Worm (Caenorhabditis elegans): ENCODE results near the gene F21C10.3.

F21C10.3 gene

ce11 chrV:9094976-9095375 lies 32.9 kb upstream of the F21C10.3 start:
- TF ChIP-seq skn-1 (tag; optimal IDR thresholded peaks at IDR 0.05) (peak; percentile 20), lin-15B (tag; optimal IDR thresholded peaks at IDR 0.05) (no peak), unc-86 (tag; optimal IDR thresholded peaks at IDR 0.05) (no peak), nhr-19 (GFP tag; conservative IDR thresholded peaks at IDR 0.05) (peak; percentile 80), lin-35 (GFP tag; optimal IDR thresholded peaks at IDR 0.05) (peak in 1 of 2 experiments; percentile 14)

- TF ChIP-seq elt-3 (tag; optimal IDR thresholded peaks at IDR 0.05) = peak in 3 of 6 experiments; percentile 59 to 91 (median 81)
- no peak for TF ChIP-seq nhr-12 (tag; optimal IDR thresholded peaks at IDR 0.05)
- TF ChIP-seq sup-37 (GFP tag; optimal IDR thresholded peaks at IDR 0.05) = peak; percentile 8
- TF ChIP-seq mab-9 (GFP tag; IDR thresholded peaks at IDR 0.05) = 0 out of 2 replicates have a peak, but pooled peaks have one; percentile 7
- peak; percentile 33 to 39 for TF ChIP-seq egl-27 (tag; optimal IDR thresholded peaks at IDR 0.05)
- TF ChIP-seq efl-1 (optimal IDR thresholded peaks at IDR 0.05) = peak; percentile 46 to 51
- TF ChIP-seq efl-1 (GFP tag; optimal IDR thresholded peaks at IDR 0.05 in 1 of 2) = peak; percentile 28 to 95
- TF ChIP-seq alr-1 (tag; optimal IDR thresholded peaks at IDR 0.05; ENCODE audit: borderline replicate concordance) = no peak
- TF ChIP-seq pax-3 (tag; optimal IDR thresholded peaks at IDR 0.05) = peak; percentile 16
- peak; percentile 4 to 55 (median 46) for TF ChIP-seq dpl-1 (GFP tag; optimal IDR thresholded peaks at IDR 0.05)
- TF ChIP-seq elt-2 (tag; optimal IDR thresholded peaks at IDR 0.05) = peak; percentile 83
- no peak for TF ChIP-seq zag-1 (tag; optimal IDR thresholded peaks at IDR 0.05)
- TF ChIP-seq ces-1 (GFP tag; optimal IDR thresholded peaks at IDR 0.05) = no peak
- peak; percentile 70 to 74 for TF ChIP-seq lsy-2 (tag; optimal IDR thresholded peaks at IDR 0.05)
- peak; percentile 90 for TF ChIP-seq snu-23 (GFP tag; optimal IDR thresholded peaks at IDR 0.05)
- TF ChIP-seq nhr-237 (tag; optimal IDR thresholded peaks at IDR 0.05) = no peak
- peak; percentile 86 for TF ChIP-seq tbx-2 (tag; optimal IDR thresholded peaks at IDR 0.05)
- no peak for TF ChIP-seq lin-39 (tag; optimal IDR thresholded peaks at IDR 0.05)
- no peak for TF ChIP-seq Y116A8C.19 (tag; optimal IDR thresholded peaks at IDR 0.05; ENCODE audit: borderline replicate concordance)
- peak; percentile 70 for TF ChIP-seq nhr-47 (tag; optimal IDR thresholded peaks at IDR 0.05)
- peak; percentile 65 for TF ChIP-seq ztf-4 (tag; optimal IDR thresholded peaks at IDR 0.05)
- TF ChIP-seq nhr-19 (GFP tag; conservative IDR thresholded peaks at IDR 0.05) = peak; percentile 96
- peak; percentile 94 for TF ChIP-seq nhr-71 (tag; optimal IDR thresholded peaks at IDR 0.05)
- peak; percentile 97 for TF ChIP-seq nhr-20 (tag; optimal IDR thresholded peaks at IDR 0.05)
- peak; percentile 23 for TF ChIP-seq nhr-11 (tag; optimal IDR thresholded peaks at IDR 0.05)
- no peak for TF ChIP-seq ets-5 (GFP tag; IDR thresholded peaks at IDR 0.05)
- TF ChIP-seq C16A3.4 (tag; optimal IDR thresholded peaks at IDR 0.05) = peak; percentile 75
- TF ChIP-seq mep-1 (tag; optimal IDR thresholded peaks at IDR 0.05) = peak; percentile 87
- no peak for TF ChIP-seq isw-1 (GFP tag; IDR thresholded peaks at IDR 0.05)
- peak; percentile 62 for TF ChIP-seq swsn-7 (tag; optimal IDR thresholded peaks at IDR 0.05)
- TF ChIP-seq nhr-90 (tag; optimal IDR thresholded peaks at IDR 0.05; ENCODE audit: poor library complexity) = peak; percentile 84
- no peak for TF ChIP-seq ceh-88 (GFP tag; IDR thresholded peaks at IDR 0.05)
- peak; percentile 69 for TF ChIP-seq irx-1 (tag; optimal IDR thresholded peaks at IDR 0.05)
- TF ChIP-seq lin-14 (GFP tag; optimal IDR thresholded peaks at IDR 0.05) = peak; percentile 94
- no peak for TF ChIP-seq nhr-28 (tag; optimal IDR thresholded peaks at IDR 0.05)
- TF ChIP-seq grh-1 (GFP tag; IDR thresholded peaks at IDR 0.05) = peak; percentile 67
- TF ChIP-seq ztf-11 (tag; optimal IDR thresholded peaks at IDR 0.05) = no peak
- peak; percentile 67 for TF ChIP-seq rnt-1 (tag; optimal IDR thresholded peaks at IDR 0.05)
- TF ChIP-seq mdl-1 (tag; optimal IDR thresholded peaks at IDR 0.05) = peak in 1 of 2 experiments; percentile 98
- peak; percentile 59 for TF ChIP-seq lin-13 (GFP tag; optimal IDR thresholded peaks at IDR 0.05)
- TF ChIP-seq C04F5.9 (tag; optimal IDR thresholded peaks at IDR 0.05) = peak; percentile 14
- TF ChIP-seq ceh-82 (tag; optimal IDR thresholded peaks at IDR 0.05) = peak in 2 of 3 experiments; percentile 9 to 31
- TF ChIP-seq egl-13 (tag; optimal IDR thresholded peaks at IDR 0.05) = no peak
- peak; percentile 67 for TF ChIP-seq snpc-4 (tag; optimal IDR thresholded peaks at IDR 0.05)
- TF ChIP-seq fkh-8 (tag; optimal IDR thresholded peaks at IDR 0.05) = no peak
Measured at ce11 chrV:9095613-9096317, 32.1 kb upstream of the F21C10.3 start, which contains the start of gene F21C10.10. TSS of gene F21C10.10 (plus strand) at chrV:9096267.

Data from whole organism, L1 larva.